Worm (Caenorhabditis elegans) whole organism, mixed stage, embryonic: Measurements from ENCODE around the gene clec-60.

Experiments used
- blmp-1 ChIP-seq: fragments of 150-350 bp; optimal IDR thresholded peaks from 2 replicates; lab custom pipeline; 2014; ENCODE audit warnings: missing biosample characterization, missing genetic modification characterization
- ceh-83 ChIP-seq: fragments of 200-800 bp; sonication (Bioruptor generic); optimal IDR thresholded peaks from 2 replicates; lab custom pipeline; 2018; ENCODE audit warnings: mild to moderate bottlenecking, missing genetic modification characterization, missing compliant biosample characterization
- elt-1 ChIP-seq: sonication (generic microtip); optimal IDR thresholded peaks from 2 replicates; lab custom pipeline; 2017; ENCODE audit warnings: missing genetic modification characterization, mild to moderate bottlenecking, missing compliant biosample characterization, antibody characterized with exemption, moderate library complexity, borderline replicate concordance; ENCODE audit not compliant: insufficient read depth
- elt-3 ChIP-seq: fragments of 150-350 bp; optimal IDR thresholded peaks from 2 replicates; lab custom pipeline; 2014; ENCODE audit warnings: missing biosample characterization, missing genetic modification characterization
- nhr-28 ChIP-seq: fragments of 150-350 bp; optimal IDR thresholded peaks from 2 replicates; lab custom pipeline; 2014; ENCODE audit warnings: missing biosample characterization, missing genetic modification characterization
- nhr-76 ChIP-seq: sonication (generic microtip); optimal IDR thresholded peaks from 2 replicates; lab custom pipeline; 2017; ENCODE audit warnings: missing biosample characterization, missing genetic modification characterization
- tbx-8 ChIP-seq: fragments of 200-800 bp; sonication (Bioruptor generic); optimal IDR thresholded peaks from 2 replicates; lab custom pipeline; 2018; ENCODE audit warnings: mild to moderate bottlenecking, missing genetic modification characterization, moderate library complexity, missing compliant biosample characterization
- unc-62 ChIP-seq: fragments of 150-350 bp; optimal IDR thresholded peaks from 2 replicates; lab custom pipeline; 2014; ENCODE audit warnings: missing biosample characterization, missing genetic modification reagents, missing genetic modification characterization
- ztf-11 ChIP-seq: fragments of 150-350 bp; optimal IDR thresholded peaks from 2 replicates; lab custom pipeline; 2014; ENCODE audit warnings: missing biosample characterization, missing genetic modification characterization

DNA sequence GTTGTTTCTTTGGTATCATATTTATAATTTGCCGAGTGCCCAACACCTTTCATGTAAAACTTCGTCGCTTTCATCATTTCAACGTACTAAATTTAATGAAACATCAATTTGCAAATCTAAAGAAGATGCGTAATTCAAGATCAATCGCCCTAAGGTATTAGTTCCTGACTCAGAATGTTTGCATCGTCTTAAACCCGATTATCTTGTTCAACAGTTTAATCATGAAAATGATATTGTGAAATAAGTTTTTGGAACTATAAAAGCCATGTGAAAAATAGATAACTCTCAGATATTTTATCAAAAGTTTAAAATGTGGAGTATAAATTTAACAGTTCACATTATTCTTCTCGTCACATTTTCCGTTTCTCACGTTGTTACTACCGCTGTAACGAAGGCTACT lies 41.7 kb downstream of the clec-60 start, which contains the start of gene E04D5.4:
- no peak for TF ChIP-seq ztf-11 (tag; lab: Kevin White, UChicago)
- no peak for TF ChIP-seq elt-3
- TF ChIP-seq nhr-28 (tag; lab: Kevin White, UChicago) = no peak
- TF ChIP-seq unc-62 (GFP tag; lab: Kevin White, UChicago) = no peak
- no peak for TF ChIP-seq tbx-8 (GFP tag; lab: Kevin White, UChicago)
- TF ChIP-seq blmp-1 (tag; lab: Kevin White, UChicago) = no peak
- no peak for TF ChIP-seq elt-1 (tag; lab: Kevin White, UChicago)
- no peak for TF ChIP-seq ceh-83 (GFP tag; lab: Kevin White, UChicago)
- TF ChIP-seq nhr-76 (tag; lab: Kevin White, UChicago) = no peak
